Worm (Caenorhabditis elegans): ENCODE data around the gene T25E12.14.

DNA sequence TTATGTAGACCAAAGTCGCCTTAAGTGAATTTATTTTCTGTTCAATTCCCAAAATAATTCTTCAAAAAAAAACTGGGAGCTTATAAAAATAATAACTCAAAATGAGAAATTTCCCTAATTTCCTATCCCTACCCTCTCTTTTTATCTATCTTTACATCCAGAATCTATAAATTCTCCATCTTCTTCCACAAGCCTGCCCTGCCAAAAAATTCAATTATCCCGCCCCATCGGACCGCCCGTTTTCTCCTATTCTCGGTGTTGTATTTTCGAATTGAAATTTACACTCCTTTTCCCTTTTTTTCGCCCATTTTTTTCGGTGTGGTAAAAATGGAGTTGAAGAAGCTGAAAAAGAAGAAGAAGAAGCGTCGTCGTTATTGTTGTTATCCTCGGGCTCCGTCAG is 22.5 kb downstream of the T25E12.14 start:
- TF ChIP-seq ztf-4 (tag; optimal IDR thresholded peaks at IDR 0.05): no peak
- TF ChIP-seq nfya-1 (tag; optimal IDR thresholded peaks at IDR 0.05; ENCODE audit: insufficient read depth): no peak
- no peak for TF ChIP-seq unc-62 (GFP tag; optimal IDR thresholded peaks at IDR 0.05)
- no peak for TF ChIP-seq nhr-77 (tag; optimal IDR thresholded peaks at IDR 0.05)
- TF ChIP-seq pqm-1 (tag; optimal IDR thresholded peaks at IDR 0.05): no peak
- TF ChIP-seq R02D3.7 (tag; optimal IDR thresholded peaks at IDR 0.05): no peak
- no peak for TF ChIP-seq pha-4 (tag; optimal IDR thresholded peaks at IDR 0.05)
